Worm (Caenorhabditis elegans) whole organism, midembryonic: Measurements from ENCODE around the gene gana-1.

ENCODE experiments used
- T22C8.4 ChIP-seq: fragments of 200-800 bp; sonication (Bioruptor generic); IDR thresholded peaks from 2 replicates; pipeline ENCODE4 v1.3.6; 2022; ENCODE audit warnings: missing genetic modification characterization, missing compliant biosample characterization
- cog-1 ChIP-seq: sonication (generic microtip); optimal IDR thresholded peaks from 2 replicates; lab custom pipeline; 2016; ENCODE audit warnings: missing genetic modification characterization, missing compliant biosample characterization
- flt-1 ChIP-seq: fragments of 200-800 bp; sonication (Bioruptor generic); IDR thresholded peaks from 2 replicates; pipeline ENCODE4 v1.3.6; 2022; ENCODE audit warnings: missing genetic modification characterization, missing compliant biosample characterization
- klf-2 ChIP-seq: fragments of 200-800 bp; sonication (Bioruptor generic); conservative IDR thresholded peaks from 2 replicates; pipeline ENCODE4 v1.3.6; 2022; ENCODE audit warnings: missing genetic modification reagents, missing genetic modification characterization, missing compliant biosample characterization
- med-1 ChIP-seq: sonication (generic microtip); optimal IDR thresholded peaks from 2 replicates; lab custom pipeline; 2017; ENCODE audit warnings: missing genetic modification characterization, mild to moderate bottlenecking, missing compliant biosample characterization, antibody characterized with exemption, missing genetic modification reagents; ENCODE audit not compliant: insufficient read depth
- ref-1 ChIP-seq: fragments of 200-800 bp; sonication (Bioruptor generic); conservative IDR thresholded peaks from 2 replicates; pipeline ENCODE4 v1.3.6; 2022; ENCODE audit warnings: missing genetic modification reagents, missing genetic modification characterization, missing compliant biosample characterization
- tab-1 ChIP-seq: fragments of 200-800 bp; sonication (Bioruptor generic); IDR thresholded peaks from 2 replicates; pipeline ENCODE4 v1.3.6; 2022; ENCODE audit warnings: missing genetic modification characterization, missing compliant biosample characterization
- ztf-23 ChIP-seq: fragments of 200-800 bp; sonication (Bioruptor generic); IDR thresholded peaks from 2 replicates; pipeline ENCODE4 v1.3.6; 2022; ENCODE audit warnings: missing genetic modification reagents, missing genetic modification characterization, missing compliant biosample characterization
- ztf-29 ChIP-seq: fragments of 200-800 bp; sonication (Bioruptor generic); IDR thresholded peaks from 2 replicates; pipeline ENCODE4 v1.3.6; 2022; ENCODE audit warnings: missing genetic modification reagents, missing genetic modification characterization, missing compliant biosample characterization

Gene gana-1

ce11 chrV:12053598-12053997, 33.4 kb upstream of the gana-1 start, which contains the start of gene F10C2.7:
Gene F10C2.7 (plus strand): TSS chrV:12053898.
- TF ChIP-seq klf-2 (GFP tag; lab: Robert Waterston, UW) (no peak), tab-1 (GFP tag; lab: Robert Waterston, UW) (no peak), cog-1 (tag; lab: Kevin White, UChicago) (no peak), flt-1 (GFP tag; lab: Robert Waterston, UW) (no peak), med-1 (GFP tag; lab: Kevin White, UChicago) (no peak), ztf-29 (GFP tag; lab: Robert Waterston, UW) (no peak), ref-1 (GFP tag; lab: Robert Waterston, UW) (no peak), T22C8.4 (GFP tag; lab: Robert Waterston, UW) (no peak), ztf-23 (no peak)

- no peak for TF ChIP-seq ztf-29 (GFP tag; lab: Robert Waterston, UW)
- TF ChIP-seq flt-1 (GFP tag; lab: Robert Waterston, UW) = no peak
- TF ChIP-seq cog-1 (tag; lab: Kevin White, UChicago) = no peak
- no peak for TF ChIP-seq klf-2 (GFP tag; lab: Robert Waterston, UW)
- no peak for TF ChIP-seq ref-1 (GFP tag; lab: Robert Waterston, UW)
- no peak for TF ChIP-seq med-1 (GFP tag; lab: Kevin White, UChicago)
- TF ChIP-seq T22C8.4 (GFP tag; lab: Robert Waterston, UW) = no peak
- no peak for TF ChIP-seq ztf-23
Measured at ce11 chrV:12059719-12060118, 27.3 kb upstream of the gana-1 start, which contains the start of gene R07B7.2. Gene R07B7.2 (minus strand): TSS chrV:12059753.

ce11 chrV:12063036-12063435, 24.0 kb upstream of the gana-1 start, which contains the start of gene clh-6:
Gene clh-6 (minus strand): TSS chrV:12063368.
- TF ChIP-seq ztf-29 (GFP tag; lab: Robert Waterston, UW) (no peak), ref-1 (GFP tag; lab: Robert Waterston, UW) (no peak), ztf-23 (0 out of 2 replicates have a peak, but pooled peaks have one; percentile 31), tab-1 (GFP tag; lab: Robert Waterston, UW) (no peak), flt-1 (GFP tag; lab: Robert Waterston, UW) (0 out of 2 replicates have a peak, but pooled peaks have one; percentile 29)

- TF ChIP-seq flt-1 (GFP tag; lab: Robert Waterston, UW) (0 out of 2 replicates have a peak, but pooled peaks have one; percentile 46), T22C8.4 (GFP tag; lab: Robert Waterston, UW) (peak; percentile 48; the same call in 1 of the 2 replicates), ztf-29 (GFP tag; lab: Robert Waterston, UW) (no peak)
Measured at ce11 chrV:12065369-12065768, 21.7 kb upstream of the gana-1 start, which contains the start of gene pqn-53. Gene pqn-53 (minus strand): TSS chrV:12065391.

ce11 chrV:12065859-12066258, 21.2 kb upstream of the gana-1 start:
- no peak for TF ChIP-seq klf-2 (GFP tag; lab: Robert Waterston, UW)
- TF ChIP-seq ref-1 (GFP tag; lab: Robert Waterston, UW) = no peak
- TF ChIP-seq ztf-29 (GFP tag; lab: Robert Waterston, UW) = no peak
- TF ChIP-seq T22C8.4 (GFP tag; lab: Robert Waterston, UW) = no peak
- TF ChIP-seq ztf-23 = no peak
- no peak for TF ChIP-seq cog-1 (tag; lab: Kevin White, UChicago)
- TF ChIP-seq med-1 (GFP tag; lab: Kevin White, UChicago) = no peak
- no peak for TF ChIP-seq tab-1 (GFP tag; lab: Robert Waterston, UW)
- TF ChIP-seq flt-1 (GFP tag; lab: Robert Waterston, UW) = no peak

ce11 chrV:12068437-12068836, 18.6 kb upstream of the gana-1 start, which contains the start of gene kmo-2:
Gene kmo-2 (minus strand): TSS chrV:12068537.
- no peak for TF ChIP-seq tab-1 (GFP tag; lab: Robert Waterston, UW)
- no peak for TF ChIP-seq ztf-23
- no peak for TF ChIP-seq cog-1 (tag; lab: Kevin White, UChicago)
- TF ChIP-seq flt-1 (GFP tag; lab: Robert Waterston, UW) = no peak
- no peak for TF ChIP-seq ref-1 (GFP tag; lab: Robert Waterston, UW)
- TF ChIP-seq T22C8.4 (GFP tag; lab: Robert Waterston, UW) = no peak
- TF ChIP-seq med-1 (GFP tag; lab: Kevin White, UChicago) = no peak
- no peak for TF ChIP-seq klf-2 (GFP tag; lab: Robert Waterston, UW)
- no peak for TF ChIP-seq ztf-29 (GFP tag; lab: Robert Waterston, UW)

- TF ChIP-seq ztf-23 = no peak
- no peak for TF ChIP-seq klf-2 (GFP tag; lab: Robert Waterston, UW)
- TF ChIP-seq tab-1 (GFP tag; lab: Robert Waterston, UW) = no peak
- no peak for TF ChIP-seq ref-1 (GFP tag; lab: Robert Waterston, UW)
- TF ChIP-seq ztf-29 (GFP tag; lab: Robert Waterston, UW) = no peak
- no peak for TF ChIP-seq flt-1 (GFP tag; lab: Robert Waterston, UW)
- no peak for TF ChIP-seq T22C8.4 (GFP tag; lab: Robert Waterston, UW)
- no peak for TF ChIP-seq cog-1 (tag; lab: Kevin White, UChicago)
- no peak for TF ChIP-seq med-1 (GFP tag; lab: Kevin White, UChicago)
Measured at ce11 chrV:12070419-12070818, 16.6 kb upstream of the gana-1 start, which contains the start of gene kmo-1. Gene kmo-1 (minus strand): TSS chrV:12070519.

ce11 chrV:12071483-12071882, 15.6 kb upstream of the gana-1 start:
- TF ChIP-seq ref-1 (GFP tag; lab: Robert Waterston, UW) = no peak
- no peak for TF ChIP-seq ztf-23
- TF ChIP-seq T22C8.4 (GFP tag; lab: Robert Waterston, UW) = no peak
- no peak for TF ChIP-seq ztf-29 (GFP tag; lab: Robert Waterston, UW)
- no peak for TF ChIP-seq med-1 (GFP tag; lab: Kevin White, UChicago)
- TF ChIP-seq cog-1 (tag; lab: Kevin White, UChicago) = no peak
- no peak for TF ChIP-seq tab-1 (GFP tag; lab: Robert Waterston, UW)
- TF ChIP-seq klf-2 (GFP tag; lab: Robert Waterston, UW) = no peak
- TF ChIP-seq flt-1 (GFP tag; lab: Robert Waterston, UW) = no peak

- no peak for TF ChIP-seq ztf-23
Measured at ce11 chrV:12074886-12075285, 12.1 kb upstream of the gana-1 start, which contains the start of gene R07B7.6. Gene R07B7.6 (minus strand): TSS chrV:12074986.
